Worm (Caenorhabditis elegans): Measurements from ENCODE around the gene vab-3.

Gene vab-3

ce11 chrX:10553048-10553447 lies 53.4 kb downstream of the vab-3 start:
- TF ChIP-seq aly-2 (tag; optimal IDR thresholded peaks at IDR 0.05) = no peak
- TF ChIP-seq efl-1 (optimal IDR thresholded peaks at IDR 0.05) = no peak
- peak in 1 of 2 experiments; percentile 46 for TF ChIP-seq efl-1 (GFP tag; optimal IDR thresholded peaks at IDR 0.05 in 1 of 2)
- no peak for TF ChIP-seq nhr-20 (tag; optimal IDR thresholded peaks at IDR 0.05)
- no peak for TF ChIP-seq alr-1 (tag; optimal IDR thresholded peaks at IDR 0.05; ENCODE audit: borderline replicate concordance)
- TF ChIP-seq ceh-8 (GFP tag; optimal IDR thresholded peaks at IDR 0.05) = peak; percentile 52
- TF ChIP-seq lin-14 (GFP tag; optimal IDR thresholded peaks at IDR 0.05) = peak; percentile 29
- TF ChIP-seq lir-3 (tag; optimal IDR thresholded peaks at IDR 0.05; ENCODE audit: poor library complexity) = no peak
- TF ChIP-seq sup-37 (GFP tag; optimal IDR thresholded peaks at IDR 0.05) = no peak
- TF ChIP-seq ztf-11 (tag; optimal IDR thresholded peaks at IDR 0.05) = no peak
- TF ChIP-seq ceh-90 (tag; optimal IDR thresholded peaks at IDR 0.05) = no peak
- no peak for TF ChIP-seq pag-3 (tag; optimal IDR thresholded peaks at IDR 0.05; ENCODE audit: borderline replicate concordance, insufficient read depth)

- TF ChIP-seq elt-2 (tag; optimal IDR thresholded peaks at IDR 0.05) (peak; percentile 23), sox-4 (tag; optimal IDR thresholded peaks at IDR 0.05) (peak; percentile 26), nhr-47 (tag; optimal IDR thresholded peaks at IDR 0.05) (peak; percentile 75), lsy-2 (tag; optimal IDR thresholded peaks at IDR 0.05) (peak; percentile 43 to 70), fos-1 (tag; optimal IDR thresholded peaks at IDR 0.05) (peak; percentile 41), blmp-1 (tag; optimal IDR thresholded peaks at IDR 0.05) (peak; percentile 65), ztf-11 (tag; optimal IDR thresholded peaks at IDR 0.05) (peak in 1 of 2 experiments; percentile 70), ceh-88 (GFP tag; IDR thresholded peaks at IDR 0.05) (no peak), vab-15 (tag; optimal IDR thresholded peaks at IDR 0.05) (no peak), aha-1 (tag; optimal IDR thresholded peaks at IDR 0.05) (no peak), ces-1 (GFP tag; optimal IDR thresholded peaks at IDR 0.05) (no peak), unc-62 (GFP tag; optimal IDR thresholded peaks at IDR 0.05) (no peak), nhr-237 (tag; optimal IDR thresholded peaks at IDR 0.05) (no peak), sptf-1 (tag; optimal IDR thresholded peaks at IDR 0.05) (no peak), skn-1 (tag; optimal IDR thresholded peaks at IDR 0.05) (peak; percentile 75), ceh-82 (tag; optimal IDR thresholded peaks at IDR 0.05) (peak; percentile 60 to 73 (median 67)), isw-1 (GFP tag; IDR thresholded peaks at IDR 0.05) (peak; percentile 42; the same call in 1 of the 2 replicates), xbp-1 (tag; optimal IDR thresholded peaks at IDR 0.05) (peak; percentile 59), mep-1 (tag; optimal IDR thresholded peaks at IDR 0.05) (peak; percentile 80), Y116A8C.19 (tag; optimal IDR thresholded peaks at IDR 0.05; ENCODE audit: borderline replicate concordance) (no peak), hlh-17 (GFP tag; optimal IDR thresholded peaks at IDR 0.05; ENCODE audit: borderline replicate concordance) (no peak), ets-5 (GFP tag; IDR thresholded peaks at IDR 0.05) (no peak), ztf-4 (tag; optimal IDR thresholded peaks at IDR 0.05) (peak; percentile 22), mef-2 (tag; optimal IDR thresholded peaks at IDR 0.05) (no peak), nhr-11 (tag; optimal IDR thresholded peaks at IDR 0.05) (peak; percentile 3), ceh-63 (GFP tag; optimal IDR thresholded peaks at IDR 0.05) (no peak), snpc-4 (tag; optimal IDR thresholded peaks at IDR 0.05) (no peak), nhr-77 (tag; optimal IDR thresholded peaks at IDR 0.05) (peak; percentile 74), irx-1 (tag; optimal IDR thresholded peaks at IDR 0.05) (peak; percentile 69), unc-130 (tag; optimal IDR thresholded peaks at IDR 0.05) (peak; percentile 36), unc-30 (tag; optimal IDR thresholded peaks at IDR 0.05) (no peak), unc-98 (GFP tag; IDR thresholded peaks at IDR 0.05) (no peak), egl-27 (tag; optimal IDR thresholded peaks at IDR 0.05) (peak in 1 of 2 experiments; percentile 58), elt-3 (tag; optimal IDR thresholded peaks at IDR 0.05) (peak in 1 of 6 experiments; percentile 11), pqm-1 (tag; optimal IDR thresholded peaks at IDR 0.05) (no peak), lin-35 (GFP tag; optimal IDR thresholded peaks at IDR 0.05) (peak; percentile 46 to 51), snu-23 (GFP tag; optimal IDR thresholded peaks at IDR 0.05) (peak; percentile 86), hpl-2 (GFP tag; optimal IDR thresholded peaks at IDR 0.05) (no peak), zip-4 (GFP tag; optimal IDR thresholded peaks at IDR 0.05) (no peak)
Observed at ce11 chrX:10555189-10555964, 55.7 kb downstream of the vab-3 start, which contains the start of gene syd-2. TSS of gene syd-2 (minus strand) at chrX:10555239.
